Fruit fly (Drosophila melanogaster) whole organism: Measurements from ENCODE around the gene Gr77a.

Source experiments
- Dll ChIP-seq: fragments of >200 bp; optimal IDR thresholded peaks from 2 replicates; lab custom pipeline; 2017
- usp ChIP-seq: fragments of >200 bp; optimal IDR thresholded peaks from 2 replicates; lab custom pipeline; 2017; ENCODE audit warnings: missing biosample characterization, missing genetic modification characterization, mixed read lengths

dm6 chr3L:20711397-20711796, 27.8 kb downstream of the Gr77a start:
- TF ChIP-seq Dll (lab: Kevin White, UChicago), result no peak
- TF ChIP-seq usp (GFP tag; lab: Kevin White, UChicago), result no peak
